Fruit fly (Drosophila melanogaster) whole organism, embryonic: ENCODE results near the gene RpL13.

ENCODE experiments used
- CG12219 ChIP-seq: fragments of 200-800 bp; sonication (Bioruptor generic); optimal IDR thresholded peaks from 3 replicates; lab custom pipeline; 2018; ENCODE audit warnings: missing biosample characterization, mild to moderate bottlenecking, missing genetic modification characterization
- CG12744 ChIP-seq: fragments of 200-800 bp; sonication (Bioruptor generic); optimal IDR thresholded peaks from 2 replicates; lab custom pipeline; 2016; ENCODE audit warnings: missing biosample characterization, missing genetic modification characterization
- CG14014 ChIP-seq: fragments of 200-800 bp; sonication (Bioruptor generic); IDR thresholded peaks from 2 replicates; pipeline ENCODE4 v1.3.6; 2022; ENCODE audit warnings: missing biosample characterization, missing genetic modification characterization
- CG14710 ChIP-seq: fragments of 200-800 bp; sonication (Bioruptor generic); optimal IDR thresholded peaks from 3 replicates; lab custom pipeline; 2019; ENCODE audit warnings: missing biosample characterization, mild to moderate bottlenecking, missing genetic modification characterization, moderate library complexity
- CG15073 ChIP-seq: fragments of 200-800 bp; sonication (Bioruptor generic); optimal IDR thresholded peaks from 2 replicates; lab custom pipeline; 2016; ENCODE audit warnings: missing biosample characterization, missing genetic modification characterization
- CG1602 ChIP-seq: fragments of 200-800 bp; sonication (Bioruptor generic); optimal IDR thresholded peaks from 3 replicates; lab custom pipeline; 2016; ENCODE audit warnings: missing biosample characterization, missing genetic modification characterization
- CG1603 ChIP-seq: fragments of 200-800 bp; sonication (Bioruptor generic); optimal IDR thresholded peaks from 2 replicates; lab custom pipeline; 2019; ENCODE audit warnings: missing biosample characterization, mild to moderate bottlenecking, missing genetic modification characterization, moderate library complexity
- CG18262 ChIP-seq: fragments of 200-800 bp; optimal IDR thresholded peaks from 3 replicates; lab custom pipeline; 2019; ENCODE audit warnings: missing biosample characterization, mild to moderate bottlenecking, missing genetic modification characterization, moderate library complexity
- CG18764 ChIP-seq: fragments of 200-800 bp; sonication (Bioruptor generic); optimal IDR thresholded peaks from 3 replicates; lab custom pipeline; 2016; ENCODE audit warnings: missing biosample characterization, missing genetic modification characterization
- CG2116 ChIP-seq: fragments of 200-800 bp; sonication (Bioruptor generic); optimal IDR thresholded peaks from 3 replicates; lab custom pipeline; 2018; ENCODE audit warnings: missing biosample characterization, mild to moderate bottlenecking, missing genetic modification characterization
- CG5245 ChIP-seq: fragments of 200-800 bp; sonication (Bioruptor generic); optimal IDR thresholded peaks from 3 replicates; lab custom pipeline; 2016; ENCODE audit warnings: missing biosample characterization, missing genetic modification characterization
- CG6175 ChIP-seq: fragments of 200-800 bp; sonication (Bioruptor generic); IDR thresholded peaks from 3 replicates; pipeline ENCODE4 v1.3.6; 2022; ENCODE audit warnings: missing biosample characterization, missing genetic modification characterization
- CG6254 ChIP-seq: fragments of 200-800 bp; sonication (Bioruptor generic); optimal IDR thresholded peaks from 3 replicates; lab custom pipeline; 2017; ENCODE audit warnings: mild to moderate bottlenecking, missing biosample characterization, missing genetic modification reagents, missing genetic modification characterization
- CG6272 ChIP-seq: fragments of 200-800 bp; sonication (Bioruptor generic); IDR thresholded peaks from 2 replicates; pipeline ENCODE4 v1.3.6; 2022; ENCODE audit warnings: missing biosample characterization, missing genetic modification characterization
- CG7786 ChIP-seq: fragments of 200-800 bp; sonication (Bioruptor generic); optimal IDR thresholded peaks from 2 replicates; lab custom pipeline; 2016; ENCODE audit warnings: missing biosample characterization, missing genetic modification characterization
- CG7987 ChIP-seq: fragments of 200-800 bp; sonication (Bioruptor generic); optimal IDR thresholded peaks from 2 replicates; lab custom pipeline; 2018; ENCODE audit warnings: missing biosample characterization, mild to moderate bottlenecking, missing genetic modification characterization, moderate library complexity
- CG9817 ChIP-seq: fragments of 200-800 bp; sonication (Bioruptor generic); optimal IDR thresholded peaks from 2 replicates; lab custom pipeline; 2018; ENCODE audit warnings: missing biosample characterization, mild to moderate bottlenecking, missing genetic modification characterization, moderate library complexity
- CG9876 ChIP-seq: fragments of 200-800 bp; sonication (Bioruptor generic); optimal IDR thresholded peaks from 2 replicates; lab custom pipeline; 2016; ENCODE audit warnings: missing biosample characterization, missing genetic modification characterization
- CG9932 ChIP-seq: fragments of 200-800 bp; sonication (Bioruptor generic); IDR thresholded peaks from 2 replicates; pipeline ENCODE4 v1.3.6; 2022; ENCODE audit warnings: missing biosample characterization, missing genetic modification characterization
- Dfd ChIP-seq, 2 experiments: fragments of >200 bp; optimal IDR thresholded peaks; 2 replicates each; lab custom pipeline; 2017; ENCODE audit warnings: missing biosample characterization in 2 of 2, missing genetic modification characterization in 2 of 2
- Ets97D ChIP-seq: fragments of 200-800 bp; sonication (Bioruptor generic); optimal IDR thresholded peaks from 3 replicates; lab custom pipeline; 2016; ENCODE audit warnings: missing biosample characterization, missing genetic modification characterization
- H15 ChIP-seq: fragments of 200-800 bp; sonication (Bioruptor generic); IDR thresholded peaks from 3 replicates; pipeline ENCODE4 v1.3.6; 2022; ENCODE audit warnings: missing biosample characterization, missing genetic modification characterization
- Jarid2 ChIP-seq: fragments of 200-800 bp; sonication (Bioruptor generic); optimal IDR thresholded peaks from 3 replicates; lab custom pipeline; 2017; ENCODE audit warnings: mild to moderate bottlenecking, missing biosample characterization, missing genetic modification reagents, missing genetic modification characterization
- Neu2 ChIP-seq: fragments of 200-800 bp; sonication (Bioruptor generic); optimal IDR thresholded peaks from 3 replicates; lab custom pipeline; 2016; ENCODE audit warnings: missing biosample characterization, missing genetic modification characterization, borderline replicate concordance
- YL-1 ChIP-seq: fragments of 200-800 bp; sonication (Bioruptor generic); optimal IDR thresholded peaks from 3 replicates; lab custom pipeline; 2017; ENCODE audit warnings: missing biosample characterization, mild to moderate bottlenecking, missing genetic modification characterization
- aop ChIP-seq: fragments of 200-800 bp; sonication (Bioruptor generic); IDR thresholded peaks from 2 replicates; pipeline ENCODE4 v1.3.6; 2022; ENCODE audit warnings: missing biosample characterization, missing genetic modification characterization
- chinmo ChIP-seq: fragments of 200-800 bp; sonication (Bioruptor generic); IDR thresholded peaks from 4 replicates; pipeline ENCODE4 v1.3.6; 2022; ENCODE audit warnings: missing biosample characterization, missing genetic modification characterization; ENCODE audit not compliant: partially characterized antibody
- croc ChIP-seq: fragments of 200-800 bp; sonication (Bioruptor generic); conservative IDR thresholded peaks from 3 replicates; pipeline ENCODE4 v1.3.6; 2022; ENCODE audit warnings: missing biosample characterization, missing genetic modification characterization
- crp ChIP-seq, 2 experiments: fragments of 200-800 bp; sonication (Bioruptor generic); optimal IDR thresholded peaks; 2 replicates in 1 of 2; 3 replicates in 1 of 2; lab custom pipeline; 2017; ENCODE audit warnings: missing biosample characterization in 2 of 2, missing genetic modification characterization in 2 of 2, mild to moderate bottlenecking in 1 of 2, moderate library complexity in 1 of 2
- ems ChIP-seq: fragments of 200-800 bp; sonication (Bioruptor generic); optimal IDR thresholded peaks from 3 replicates; lab custom pipeline; 2016; ENCODE audit warnings: missing biosample characterization, missing genetic modification characterization
- esg ChIP-seq: fragments of 200-800 bp; sonication (Bioruptor generic); conservative IDR thresholded peaks from 2 replicates; pipeline ENCODE4 v1.3.6; 2022; ENCODE audit warnings: missing biosample characterization, missing genetic modification characterization
- fd102C ChIP-seq: fragments of 200-800 bp; sonication (Bioruptor generic); optimal IDR thresholded peaks from 2 replicates; lab custom pipeline; 2018; ENCODE audit warnings: missing biosample characterization, mild to moderate bottlenecking, missing genetic modification characterization, moderate library complexity
- fd3F ChIP-seq: fragments of 200-800 bp; sonication (Bioruptor generic); optimal IDR thresholded peaks from 2 replicates; lab custom pipeline; 2018; ENCODE audit warnings: missing biosample characterization, mild to moderate bottlenecking, missing genetic modification characterization, moderate library complexity
- gcm ChIP-seq: fragments of 200-800 bp; sonication (Bioruptor generic); optimal IDR thresholded peaks from 2 replicates; lab custom pipeline; 2019; ENCODE audit warnings: missing biosample characterization, mild to moderate bottlenecking, missing genetic modification characterization, moderate library complexity
- gem ChIP-seq: fragments of 200-800 bp; sonication (Bioruptor generic); optimal IDR thresholded peaks from 2 replicates; lab custom pipeline; 2019; ENCODE audit warnings: missing biosample characterization, mild to moderate bottlenecking, missing genetic modification characterization, moderate library complexity
- grn ChIP-seq: fragments of 200-800 bp; sonication (Bioruptor generic); optimal IDR thresholded peaks from 3 replicates; lab custom pipeline; 2017; ENCODE audit warnings: missing biosample characterization, missing genetic modification characterization
- inv ChIP-seq: fragments of 200-800 bp; sonication (Bioruptor generic); IDR thresholded peaks from 2 replicates; pipeline ENCODE4 v1.3.6; 2022; ENCODE audit warnings: missing biosample characterization, missing genetic modification characterization; ENCODE audit not compliant: partially characterized antibody
- kah ChIP-seq: fragments of 200-800 bp; sonication (Bioruptor generic); optimal IDR thresholded peaks from 2 replicates; lab custom pipeline; 2018; ENCODE audit warnings: missing biosample characterization, mild to moderate bottlenecking, missing genetic modification characterization
- lab ChIP-seq: fragments of 200-800 bp; sonication (Bioruptor generic); optimal IDR thresholded peaks from 3 replicates; lab custom pipeline; 2017; ENCODE audit warnings: missing biosample characterization, missing genetic modification characterization, mild to moderate bottlenecking, moderate library complexity, missing genetic modification reagents
- mld ChIP-seq: fragments of 200-800 bp; sonication (Bioruptor generic); IDR thresholded peaks from 3 replicates; pipeline ENCODE4 v1.3.6; 2022; ENCODE audit warnings: missing biosample characterization, missing genetic modification characterization; ENCODE audit not compliant: partially characterized antibody
- psq ChIP-seq: fragments of 200-800 bp; sonication (Bioruptor generic); optimal IDR thresholded peaks from 2 replicates; lab custom pipeline; 2017; ENCODE audit warnings: missing biosample characterization, missing genetic modification characterization
- ranshi ChIP-seq: fragments of 200-800 bp; sonication (Bioruptor generic); IDR thresholded peaks from 2 replicates; pipeline ENCODE4 v1.3.6; 2022; ENCODE audit warnings: missing biosample characterization, missing genetic modification characterization
- salm ChIP-seq: fragments of 200-800 bp; sonication (Bioruptor generic); optimal IDR thresholded peaks from 2 replicates; lab custom pipeline; 2018; ENCODE audit warnings: missing biosample characterization, mild to moderate bottlenecking, missing genetic modification characterization
- sim ChIP-seq: fragments of 200-800 bp; sonication (Bioruptor generic); IDR thresholded peaks from 2 replicates; pipeline ENCODE4 v1.3.6; 2022; ENCODE audit warnings: missing biosample characterization, missing genetic modification characterization
- sima ChIP-seq: fragments of 200-800 bp; sonication (Bioruptor generic); optimal IDR thresholded peaks from 2 replicates; lab custom pipeline; 2016; ENCODE audit warnings: missing biosample characterization, missing genetic modification characterization
- slou ChIP-seq: fragments of 200-800 bp; sonication (Bioruptor generic); optimal IDR thresholded peaks from 3 replicates; lab custom pipeline; 2016; ENCODE audit warnings: missing biosample characterization, missing genetic modification characterization
- slp2 ChIP-seq: fragments of 200-800 bp; sonication (Bioruptor generic); optimal IDR thresholded peaks from 2 replicates; lab custom pipeline; 2016; ENCODE audit warnings: missing biosample characterization, missing genetic modification characterization
- stc ChIP-seq: fragments of 200-800 bp; sonication (Bioruptor generic); IDR thresholded peaks from 2 replicates; pipeline ENCODE4 v1.3.6; 2022; ENCODE audit warnings: missing biosample characterization, missing genetic modification characterization
- vvl ChIP-seq: fragments of 200-800 bp; sonication (Bioruptor generic); IDR thresholded peaks from 2 replicates; pipeline ENCODE4 v1.3.6; 2022; ENCODE audit warnings: missing biosample characterization, missing genetic modification characterization

The RpL13 gene

DNA sequence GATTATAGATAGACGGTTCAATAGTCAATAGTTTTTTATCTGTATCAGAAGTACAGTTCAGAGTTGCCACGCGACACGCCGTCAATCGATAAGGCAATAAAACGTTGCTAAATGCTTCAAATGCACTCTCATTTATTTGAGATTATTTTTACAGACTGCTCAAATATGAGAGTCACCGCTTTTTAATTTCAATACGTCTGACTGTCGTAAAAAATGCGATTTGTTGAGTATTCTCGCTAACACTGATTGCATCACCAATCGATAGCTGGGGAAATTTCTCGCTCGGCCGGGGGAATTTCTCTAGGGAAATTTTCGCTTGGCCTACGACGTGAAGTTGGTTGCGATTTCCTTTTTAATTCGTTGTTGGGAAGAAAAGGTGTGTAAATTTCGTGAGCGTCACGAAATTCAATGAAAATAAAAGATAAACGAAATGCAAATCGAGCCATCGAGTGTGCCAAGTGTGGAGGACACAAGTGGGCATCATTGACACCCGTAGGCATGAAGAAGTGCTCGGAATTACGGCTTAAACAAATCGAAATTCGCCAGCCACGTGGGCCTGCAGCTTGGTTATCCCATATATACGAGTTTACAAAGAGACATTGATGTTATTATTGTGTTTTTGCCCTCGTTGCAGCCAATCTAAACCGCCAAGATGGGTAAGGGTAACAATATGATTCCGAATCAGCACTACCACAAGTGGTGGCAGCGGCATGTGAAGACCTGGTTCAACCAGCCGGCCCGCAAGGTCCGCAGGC lies at the start of gene RpL13, which contains the start of gene Dref (continued):
- TF ChIP-seq fd3F (GFP tag; lab: Kevin White, UChicago) (peak; percentile 74), CG7786 (GFP tag; lab: Kevin White, UChicago) (peak; percentile 81), sima (GFP tag; lab: Kevin White, UChicago) (peak; percentile 65), CG18764 (peak; percentile 68), CG9817 (tag; lab: Kevin White, UChicago) (peak; percentile 80), H15 (GFP tag; lab: Robert Waterston, UW) (peak; percentile 64; the same call in 2 of the 3 replicates), gem (tag; lab: Kevin White, UChicago) (peak; percentile 73), CG6175 (GFP tag; lab: Robert Waterston, UW) (peak; percentile 79), CG5245 (peak; percentile 46), slp2 (peak; percentile 90), CG9932 (GFP tag; lab: Robert Waterston, UW) (peak; percentile 73), CG2116 (GFP tag; lab: Kevin White, UChicago) (peak; percentile 96), CG1603 (tag; lab: Kevin White, UChicago) (peak; percentile 90), CG18262 (tag; lab: Kevin White, UChicago) (peak; percentile 80), CG9876 (GFP tag; lab: Kevin White, UChicago) (peak; percentile 71), CG14014 (GFP tag; lab: Robert Waterston, UW) (peak; percentile 66), mld (GFP tag; lab: Robert Waterston, UW) (no peak), Neu2 (GFP tag; lab: Kevin White, UChicago) (peak; percentile 52), Ets97D (GFP tag; lab: Kevin White, UChicago) (peak; percentile 99), croc (GFP tag; lab: Robert Waterston, UW) (peak; percentile 20; the same call in 1 of the 3 replicates), sim (GFP tag; lab: Robert Waterston, UW) (peak; percentile 76), CG7987 (GFP tag; lab: Kevin White, UChicago) (peak; percentile 99), grn (GFP tag; lab: Kevin White, UChicago) (peak; percentile 86), CG6254 (GFP tag; lab: Kevin White, UChicago) (peak; percentile 79), YL-1 (GFP tag; lab: Kevin White, UChicago) (peak; percentile 100), lab (GFP tag; lab: Kevin White, UChicago) (peak; percentile 96), vvl (GFP tag; lab: Robert Waterston, UW) (peak; percentile 90), ems (GFP tag; lab: Kevin White, UChicago) (peak; percentile 79), CG1602 (GFP tag; lab: Kevin White, UChicago) (peak; percentile 36), gcm (GFP tag; lab: Kevin White, UChicago) (peak; percentile 86), kah (GFP tag; lab: Kevin White, UChicago) (peak; percentile 90), crp (GFP tag; optimal IDR thresholded peaks at IDR 0.05; lab: Kevin White, UChicago) (peak in 1 of 2 experiments; percentile 51), inv (GFP tag; lab: Robert Waterston, UW) (peak; percentile 76), CG14710 (tag; lab: Kevin White, UChicago) (peak; percentile 92), CG15073 (GFP tag; lab: Kevin White, UChicago) (no peak), salm (tag; lab: Kevin White, UChicago) (peak; percentile 84), psq (GFP tag; lab: Kevin White, UChicago) (peak; percentile 44), Jarid2 (no peak), CG12744 (GFP tag; lab: Kevin White, UChicago) (peak; percentile 80), stc (peak; percentile 75), ranshi (GFP tag; lab: Robert Waterston, UW) (peak; percentile 70; the same call in 1 of the 2 replicates), CG12219 (GFP tag; lab: Kevin White, UChicago) (peak; percentile 87), Dfd (GFP tag; optimal IDR thresholded peaks at IDR 0.05; lab: Kevin White, UChicago) (no peak), aop (GFP tag; lab: Robert Waterston, UW) (no peak), CG6272 (peak; percentile 61), chinmo (GFP tag; lab: Robert Waterston, UW) (0 out of 4 replicates have a peak, but pooled peaks have one; percentile 22), fd102C (GFP tag; lab: Kevin White, UChicago) (peak; percentile 85), esg (GFP tag; lab: Robert Waterston, UW) (peak; percentile 52), slou (GFP tag; lab: Kevin White, UChicago) (peak; percentile 21)
